Fruit fly (Drosophila melanogaster) whole organism, wandering third instar larva: ENCODE data around the gene Neu2.

ENCODE experiments used
- CG32264 ChIP-seq: fragments of 200-800 bp; sonication (Bioruptor generic); optimal IDR thresholded peaks from 2 replicates; lab custom pipeline; 2016; ENCODE audit warnings: missing biosample characterization, missing genetic modification characterization
- Dif ChIP-seq: fragments of 200-275, 200-300 bp; sonication (Bioruptor generic); optimal IDR thresholded peaks from 2 replicates; lab custom pipeline; 2018; ENCODE audit warnings: missing biosample characterization, missing genetic modification characterization; ENCODE audit not compliant: partially characterized antibody
- HLH106 ChIP-seq: fragments of 200-800 bp; optimal IDR thresholded peaks from 3 replicates; lab custom pipeline; 2019; ENCODE audit warnings: missing biosample characterization, mild to moderate bottlenecking, missing genetic modification characterization, moderate library complexity
- Hnf4 ChIP-seq: fragments of 200-800 bp; sonication (Bioruptor generic); optimal IDR thresholded peaks from 2 replicates; lab custom pipeline; 2016; ENCODE audit warnings: missing biosample characterization, mild to moderate bottlenecking, missing genetic modification characterization
- Hr83 ChIP-seq: fragments of 200-300 bp; sonication (Bioruptor generic); optimal IDR thresholded peaks from 2 replicates; lab custom pipeline; 2016; ENCODE audit warnings: missing biosample characterization, mild to moderate bottlenecking, missing genetic modification characterization, moderate library complexity; ENCODE audit not compliant: poor library complexity, severe bottlenecking
- Myc ChIP-seq: fragments of >200 bp; optimal IDR thresholded peaks from 2 replicates; lab custom pipeline; 2017
- OdsH ChIP-seq: fragments of 200-800 bp; sonication (Bioruptor generic); optimal IDR thresholded peaks from 2 replicates; lab custom pipeline; 2016; ENCODE audit warnings: missing biosample characterization, mild to moderate bottlenecking, missing genetic modification characterization
- Vsx2 ChIP-seq: fragments of 200-300, 225-300 bp; sonication (Bioruptor generic); optimal IDR thresholded peaks from 2 replicates; lab custom pipeline; 2018; ENCODE audit warnings: missing biosample characterization, missing genetic modification characterization; ENCODE audit not compliant: partially characterized antibody
- br ChIP-seq: fragments of 200-800 bp; sonication (Bioruptor generic); optimal IDR thresholded peaks from 2 replicates; lab custom pipeline; 2016; ENCODE audit warnings: missing biosample characterization, missing genetic modification characterization
- brk ChIP-seq: fragments of 200-800 bp; sonication (Bioruptor generic); optimal IDR thresholded peaks from 2 replicates; lab custom pipeline; 2016; ENCODE audit warnings: missing biosample characterization, mild to moderate bottlenecking, missing genetic modification characterization
- dl ChIP-seq, 2 experiments: fragments of 175-275, 200-275 bp in 1 of 2; fragments of 200-275 bp in 1 of 2; sonication (Bioruptor generic); optimal IDR thresholded peaks; lab custom pipeline; 2018; ENCODE audit warnings: mild to moderate bottlenecking in 2 of 2, missing biosample characterization in 2 of 2, missing genetic modification characterization in 2 of 2, moderate library complexity in 2 of 2; ENCODE audit not compliant: partially characterized antibody in 2 of 2, insufficient read depth in 1 of 2
- fru ChIP-seq: fragments of 200-800 bp; sonication (Bioruptor generic); optimal IDR thresholded peaks from 3 replicates; lab custom pipeline; 2016; ENCODE audit warnings: missing biosample characterization, mild to moderate bottlenecking, missing genetic modification characterization
- h ChIP-seq: fragments of 200-800 bp; sonication (Bioruptor generic); optimal IDR thresholded peaks from 3 replicates; lab custom pipeline; 2016; ENCODE audit warnings: missing biosample characterization, mild to moderate bottlenecking, missing genetic modification characterization
- tai ChIP-seq: sonication (Bioruptor generic); optimal IDR thresholded peaks from 2 replicates; lab custom pipeline; 2016; ENCODE audit warnings: missing biosample characterization, missing genetic modification characterization

DNA sequence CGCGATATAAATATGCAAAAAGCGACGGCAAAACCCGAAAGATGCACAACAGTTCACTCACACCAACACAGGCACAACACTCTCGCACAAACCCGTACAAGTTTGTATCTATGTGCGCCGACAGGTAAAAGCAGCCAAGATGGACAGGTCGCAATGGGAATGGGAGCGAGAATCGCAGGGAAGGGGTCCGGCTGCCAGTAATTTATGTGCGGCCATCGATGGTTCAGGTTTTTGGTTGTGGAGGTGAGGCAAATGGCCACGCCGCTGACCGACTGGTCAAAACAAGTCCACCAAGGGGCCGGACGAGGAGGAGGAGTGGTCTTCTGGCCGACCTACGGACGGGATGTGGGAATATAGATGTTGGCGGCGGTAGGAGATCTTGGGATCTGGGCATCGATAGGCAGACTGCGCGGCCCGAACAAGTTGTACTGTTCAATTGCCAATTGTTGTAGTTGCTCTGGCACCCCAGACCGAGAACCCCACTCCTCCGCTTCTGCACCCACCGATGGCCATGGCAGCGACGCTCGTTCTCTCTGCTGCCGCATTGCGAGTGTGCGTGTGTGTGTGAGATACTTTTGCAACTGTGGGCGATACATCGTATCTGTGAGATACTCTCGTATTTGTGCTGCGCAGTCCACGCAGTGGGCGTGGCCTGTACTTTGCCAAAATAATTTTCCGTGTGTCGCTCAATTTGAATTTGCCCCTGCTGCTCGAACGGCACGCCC lies 30.1 kb downstream of the Neu2 start:
- TF ChIP-seq Vsx2 (peak; percentile 50), tai (no peak), Dif (GFP tag; lab: Kevin White, UChicago) (peak; percentile 6), Myc (lab: Kevin White, UChicago) (no peak), h (no peak), OdsH (GFP tag; lab: Kevin White, UChicago) (no peak), brk (GFP tag; lab: Kevin White, UChicago) (no peak), fru (GFP tag; lab: Kevin White, UChicago) (peak; percentile 16), CG32264 (GFP tag; lab: Kevin White, UChicago) (no peak), Hnf4 (GFP tag; lab: Kevin White, UChicago) (no peak), HLH106 (tag; lab: Kevin White, UChicago) (no peak), dl (GFP tag; optimal IDR thresholded peaks at IDR 0.05; lab: Kevin White, UChicago; ENCODE audit: insufficient read depth in 1 of 2, partially characterized antibody in 2 of 2) (no peak), br (GFP tag; lab: Kevin White, UChicago) (no peak), Hr83 (no peak)
